Fruit fly (Drosophila melanogaster): ENCODE results near the gene CG31609.
A peak's percentile ranks its signal among the peaks of the same experiment; 100 is the strongest.

CG31609 gene

dm6 chr2L:9145761-9146160, 48.4 kb downstream of the CG31609 start:
- TF ChIP-seq svp (GFP tag): no peak
- no peak for TF ChIP-seq CG15336 (GFP tag; IDR thresholded peaks at IDR 0.05)
- no peak for TF ChIP-seq dac (GFP tag; optimal IDR thresholded peaks at IDR 0.05)
- TF ChIP-seq CG1621 (tag; optimal IDR thresholded peaks at IDR 0.05): no peak
- TF ChIP-seq fkh (GFP tag; optimal IDR thresholded peaks at IDR 0.05): no peak
- no peak for TF ChIP-seq CG8119 (GFP tag; IDR thresholded peaks at IDR 0.05)
- TF ChIP-seq Hr38 (GFP tag; optimal IDR thresholded peaks at IDR 0.05): no peak
- TF ChIP-seq CG11902 (GFP tag; optimal IDR thresholded peaks at IDR 0.05): no peak
- TF ChIP-seq CG34406 (GFP tag; optimal IDR thresholded peaks at IDR 0.05): no peak
- no peak for TF ChIP-seq vri (GFP tag; optimal IDR thresholded peaks at IDR 0.05)
- no peak for TF ChIP-seq topi (GFP tag; optimal IDR thresholded peaks at IDR 0.05)
- TF ChIP-seq CG31627 (GFP tag; optimal IDR thresholded peaks at IDR 0.05): no peak
- TF ChIP-seq fd59A (GFP tag; optimal IDR thresholded peaks at IDR 0.05): no peak

- 0 out of 3 replicates have a peak, but pooled peaks have one; percentile 11 for TF ChIP-seq CG6163 (GFP tag; IDR thresholded peaks at IDR 0.05)
- no peak for TF ChIP-seq cyc (GFP tag; optimal IDR thresholded peaks at IDR 0.05)
Measured at dm6 chr2L:9146270-9146975, 49.1 kb downstream of the CG31609 start.
